Fruit fly (Drosophila melanogaster): Measurements from ENCODE around the gene CG12104.
A peak's percentile ranks its signal among the peaks of the same experiment; 100 is the strongest.

The CG12104 gene

DNA sequence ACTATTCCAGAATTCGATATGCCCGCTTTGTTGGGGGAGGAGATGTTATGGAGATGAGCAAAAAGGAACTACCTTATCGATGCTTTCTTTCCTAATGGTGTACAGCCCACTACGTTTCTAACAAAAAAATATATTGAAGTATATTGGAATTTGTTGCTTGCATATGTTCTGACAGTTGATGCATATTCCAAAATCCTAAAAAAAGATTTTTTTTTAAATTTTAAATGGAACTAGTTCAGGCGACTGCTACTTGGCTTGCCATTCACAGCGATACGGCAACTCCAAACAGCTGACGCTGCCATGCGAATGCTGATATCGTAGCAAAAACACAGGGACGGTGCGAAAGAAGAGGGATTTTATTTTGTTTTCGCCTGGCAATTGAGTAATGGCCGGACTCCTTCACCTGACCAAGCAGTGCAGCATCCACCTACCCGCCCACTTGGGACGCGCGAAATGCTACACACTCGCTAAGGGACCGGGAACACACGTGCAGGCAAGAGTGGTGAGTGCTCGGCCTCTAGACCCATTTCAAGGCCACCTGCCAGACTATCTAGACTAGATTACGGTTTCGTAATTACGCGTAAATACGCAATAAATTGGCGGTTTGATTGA, 15.7 kb upstream of the CG12104 start, which contains the start of the genes CG13926, ABCB7 and CG33230 (continued):
- no peak for TF ChIP-seq Ravus (GFP tag; IDR thresholded peaks at IDR 0.05)
- TF ChIP-seq CG34422 (GFP tag; IDR thresholded peaks at IDR 0.05): peak; percentile 60; the same call in 2 of the 3 replicates
- peak in 1 of 3 experiments; percentile 53 for TF ChIP-seq Stat92E (GFP tag; optimal IDR thresholded peaks at IDR 0.05)
- peak; percentile 60 for TF ChIP-seq sug (tag; optimal IDR thresholded peaks at IDR 0.05)
- TF ChIP-seq hkb (optimal IDR thresholded peaks at IDR 0.05): peak; percentile 75
- TF ChIP-seq hkb (GFP tag; IDR thresholded peaks at IDR 0.05): no peak
- peak; percentile 43; the same call in 1 of the 4 replicates for TF ChIP-seq Gug (GFP tag; IDR thresholded peaks at IDR 0.05)
- TF ChIP-seq crp (GFP tag; optimal IDR thresholded peaks at IDR 0.05): peak; percentile 34 to 92
- no peak for TF ChIP-seq h (optimal IDR thresholded peaks at IDR 0.05)
- TF ChIP-seq wor (GFP tag; IDR thresholded peaks at IDR 0.05): no peak
- peak; percentile 57 for TF ChIP-seq mam (GFP tag; optimal IDR thresholded peaks at IDR 0.05)
- TF ChIP-seq Abd-B (GFP tag; optimal IDR thresholded peaks at IDR 0.05): peak; percentile 14
- TF ChIP-seq sens (GFP tag): peak; percentile 83
- TF ChIP-seq CG7987 (GFP tag; optimal IDR thresholded peaks at IDR 0.05): no peak
- peak; percentile 24 for TF ChIP-seq CG3995 (GFP tag; optimal IDR thresholded peaks at IDR 0.05)
- peak; percentile 64 for TF ChIP-seq lilli (GFP tag; optimal IDR thresholded peaks at IDR 0.05)
- TF ChIP-seq CG9215 (GFP tag; IDR thresholded peaks at IDR 0.05): no peak
- 0 out of 2 replicates have a peak, but pooled peaks have one; percentile 36 for TF ChIP-seq Xrp1 (GFP tag; IDR thresholded peaks at IDR 0.05)
- no peak for TF ChIP-seq yki (optimal IDR thresholded peaks at IDR 0.05)
- TF ChIP-seq tin (GFP tag; optimal IDR thresholded peaks at IDR 0.05): peak; percentile 23
- TF ChIP-seq CG14965 (GFP tag; optimal IDR thresholded peaks at IDR 0.05; ENCODE audit: borderline replicate concordance): no peak
- TF ChIP-seq NfI (GFP tag; optimal IDR thresholded peaks at IDR 0.05): peak; percentile 16
- TF ChIP-seq bbx (GFP tag; IDR thresholded peaks at IDR 0.05; ENCODE audit: partially characterized antibody): 0 out of 2 replicates have a peak, but pooled peaks have one; percentile 2
- TF ChIP-seq CG14667 (GFP tag; IDR thresholded peaks at IDR 0.05): no peak
- no peak for TF ChIP-seq Atf3 (GFP tag; optimal IDR thresholded peaks at IDR 0.05)
- TF ChIP-seq inv (GFP tag; IDR thresholded peaks at IDR 0.05; ENCODE audit: partially characterized antibody): peak; percentile 20; the same call in 1 of the 2 replicates
- TF ChIP-seq CG17186 (GFP tag; optimal IDR thresholded peaks at IDR 0.05): no peak
- TF ChIP-seq lab (GFP tag; optimal IDR thresholded peaks at IDR 0.05): peak; percentile 31
- TF ChIP-seq CHES-1-like (GFP tag; optimal IDR thresholded peaks at IDR 0.05): peak; percentile 16
- peak; percentile 21 for TF ChIP-seq CG9437 (GFP tag; optimal IDR thresholded peaks at IDR 0.05)
- peak; percentile 52 for TF ChIP-seq CoRest (tag; optimal IDR thresholded peaks at IDR 0.05)
- TF ChIP-seq CG4424 (GFP tag; optimal IDR thresholded peaks at IDR 0.05): peak; percentile 44
- peak; percentile 46; the same call in 1 of the 2 replicates for TF ChIP-seq amos (GFP tag; IDR thresholded peaks at IDR 0.05; ENCODE audit: partially characterized antibody)
- peak; percentile 38 for TF ChIP-seq CG12155 (GFP tag; optimal IDR thresholded peaks at IDR 0.05)
- peak; percentile 39 for TF ChIP-seq CG10267 (tag; optimal IDR thresholded peaks at IDR 0.05)
- TF ChIP-seq CG9932 (GFP tag; IDR thresholded peaks at IDR 0.05): peak; percentile 53; the same call in 1 of the 2 replicates
- peak; percentile 31 for TF ChIP-seq zfh2 (GFP tag; optimal IDR thresholded peaks at IDR 0.05)
- TF ChIP-seq pzg (GFP tag; optimal IDR thresholded peaks at IDR 0.05): peak; percentile 54
- peak; percentile 71 for TF ChIP-seq CG2120 (GFP tag; optimal IDR thresholded peaks at IDR 0.05)
- TF ChIP-seq CG32772 (GFP tag; IDR thresholded peaks at IDR 0.05): no peak
- peak; percentile 43 for TF ChIP-seq Sry-δ (GFP tag; optimal IDR thresholded peaks at IDR 0.05)
- peak; percentile 7 for TF ChIP-seq Xbp1 (GFP tag; optimal IDR thresholded peaks at IDR 0.05)
- no peak for TF ChIP-seq unpg (GFP tag; optimal IDR thresholded peaks at IDR 0.05)
- no peak for TF ChIP-seq ttk (GFP tag; IDR thresholded peaks at IDR 0.05)
- TF ChIP-seq rib (GFP tag; IDR thresholded peaks at IDR 0.05): no peak
- TF ChIP-seq CG10979 (tag; optimal IDR thresholded peaks at IDR 0.05): peak; percentile 11
- TF ChIP-seq Optix (GFP tag; IDR thresholded peaks at IDR 0.05): no peak
- peak; percentile 92 for TF ChIP-seq Ets65A (GFP tag)
- peak; percentile 14 for TF ChIP-seq CG5245 (GFP tag; optimal IDR thresholded peaks at IDR 0.05)
- peak; percentile 65 for TF ChIP-seq trem (tag; optimal IDR thresholded peaks at IDR 0.05)
- TF ChIP-seq ftz-f1 (GFP tag; optimal IDR thresholded peaks at IDR 0.05): peak; percentile 98
